Worm (Caenorhabditis elegans) whole organism, young adult: ENCODE measurements around the gene T21B10.4.

ENCODE experiments used
- B0035.1 ChIP-seq: sonication (generic microtip); optimal IDR thresholded peaks from 2 replicates; lab custom pipeline; 2016; ENCODE audit warnings: missing genetic modification characterization, mild to moderate bottlenecking, missing compliant biosample characterization, missing genotype, missing genetic modification reagents
- B0336.3 ChIP-seq: fragments of 200-800 bp; sonication (Bioruptor generic); IDR thresholded peaks from 2 replicates; pipeline ENCODE4 v1.3.6; 2022; ENCODE audit warnings: missing genetic modification characterization, missing compliant biosample characterization
- C17E4.6 ChIP-seq: fragments of 200-800 bp; sonication (Bioruptor generic); IDR thresholded peaks from 2 replicates; pipeline ENCODE4 v1.3.6; 2022; ENCODE audit warnings: missing genetic modification reagents, missing genetic modification characterization, missing compliant biosample characterization
- D2030.7 ChIP-seq: fragments of 200-800 bp; sonication (Bioruptor generic); IDR thresholded peaks from 2 replicates; pipeline ENCODE4 v1.3.6; 2022; ENCODE audit warnings: missing genetic modification reagents, missing genetic modification characterization, missing compliant biosample characterization
- F22D6.2 ChIP-seq: sonication (generic microtip); optimal IDR thresholded peaks from 2 replicates; lab custom pipeline; 2016; ENCODE audit warnings: mild to moderate bottlenecking, missing genetic modification characterization, missing compliant biosample characterization
- F33H1.4 ChIP-seq: fragments of 200-800 bp; sonication (Bioruptor generic); IDR thresholded peaks from 2 replicates; pipeline ENCODE4 v1.3.6; 2022; ENCODE audit warnings: missing genetic modification reagents, missing genetic modification characterization, missing compliant biosample characterization
- T26A5.8 ChIP-seq: sonication (generic microtip); optimal IDR thresholded peaks from 2 replicates; lab custom pipeline; 2016; ENCODE audit warnings: missing genetic modification characterization, missing compliant biosample characterization
- Y67H2A.10 ChIP-seq: fragments of 200-800 bp; sonication (Bioruptor generic); conservative IDR thresholded peaks from 2 replicates; pipeline ENCODE4 v1.3.6; 2022; ENCODE audit warnings: missing genetic modification reagents, missing genetic modification characterization, missing compliant biosample characterization
- akir-1 ChIP-seq: fragments of 200-800 bp; sonication (Bioruptor generic); optimal IDR thresholded peaks from 2 replicates; lab custom pipeline; 2018; ENCODE audit warnings: mild to moderate bottlenecking, missing genetic modification characterization, moderate library complexity, missing compliant biosample characterization
- bed-1 ChIP-seq: fragments of 200-800 bp; sonication (Bioruptor generic); IDR thresholded peaks from 2 replicates; pipeline ENCODE4 v1.3.6; 2022; ENCODE audit warnings: missing genetic modification reagents, missing genetic modification characterization, missing compliant biosample characterization
- bed-2 ChIP-seq: fragments of 200-800 bp; sonication (Bioruptor generic); IDR thresholded peaks from 2 replicates; pipeline ENCODE4 v1.3.6; 2022; ENCODE audit warnings: missing genetic modification reagents, missing genetic modification characterization, missing compliant biosample characterization
- ccch-3 ChIP-seq: fragments of 200-800 bp; sonication (Bioruptor generic); optimal IDR thresholded peaks from 2 replicates; lab custom pipeline; 2018; ENCODE audit warnings: mild to moderate bottlenecking, missing genetic modification characterization, missing compliant biosample characterization
- cebp-1 ChIP-seq, 2 experiments: fragments of 200-800 bp in 1 of 2; sonication (Bioruptor generic) in 1 of 2; sonication (generic microtip) in 1 of 2; IDR thresholded peaks in 1 of 2; optimal IDR thresholded peaks in 1 of 2; 2 replicates each; pipeline versions ENCODE4 v1.3.6 to Lab custom; 2017 to 2022; ENCODE audit warnings: missing compliant biosample characterization in 2 of 2, missing genetic modification characterization in 2 of 2, mild to moderate bottlenecking in 1 of 2, missing genetic modification reagents in 1 of 2, moderate library complexity in 1 of 2
- dpl-1 ChIP-seq: fragments of 150-350 bp; optimal IDR thresholded peaks from 2 replicates; lab custom pipeline; 2014; ENCODE audit warnings: missing biosample characterization, missing genetic modification reagents, missing genetic modification characterization
- efl-1 ChIP-seq: fragments of 150-350 bp; optimal IDR thresholded peaks from 2 replicates; lab custom pipeline; 2014; ENCODE audit warnings: missing biosample characterization, missing genetic modification reagents, missing genetic modification characterization
- ets-4 ChIP-seq: fragments of 200-800 bp; sonication (Bioruptor generic); optimal IDR thresholded peaks from 2 replicates; lab custom pipeline; 2018; ENCODE audit warnings: mild to moderate bottlenecking, missing genetic modification characterization, missing compliant biosample characterization
- hmg-1.2 ChIP-seq: fragments of 200-800 bp; sonication (Bioruptor generic); IDR thresholded peaks from 2 replicates; pipeline ENCODE4 v1.3.6; 2022; ENCODE audit warnings: missing genetic modification reagents, missing genetic modification characterization, missing compliant biosample characterization
- let-607 ChIP-seq, 2 experiments: fragments of 200-800 bp in 1 of 2; sonication (Bioruptor generic) in 1 of 2; sonication (generic microtip) in 1 of 2; optimal IDR thresholded peaks; 2 replicates each; lab custom pipeline; 2016 to 2018; ENCODE audit warnings: mild to moderate bottlenecking in 2 of 2, missing compliant biosample characterization in 2 of 2, missing genetic modification characterization in 2 of 2, moderate library complexity in 2 of 2, missing genotype in 1 of 2
- lin-26 ChIP-seq: fragments of 200-800 bp; sonication (Bioruptor generic); IDR thresholded peaks from 2 replicates; pipeline ENCODE4 v1.3.6; 2022; ENCODE audit warnings: missing genetic modification reagents, missing genetic modification characterization, missing compliant biosample characterization
- lin-54 ChIP-seq: fragments of 200-800 bp; sonication (Bioruptor generic); optimal IDR thresholded peaks from 2 replicates; lab custom pipeline; 2018; ENCODE audit warnings: mild to moderate bottlenecking, missing genetic modification characterization, missing compliant biosample characterization
- lsl-1 ChIP-seq: fragments of 200-800 bp; sonication (Bioruptor generic); optimal IDR thresholded peaks from 2 replicates; lab custom pipeline; 2018; ENCODE audit warnings: mild to moderate bottlenecking, missing genetic modification characterization, moderate library complexity, missing compliant biosample characterization
- madf-8 ChIP-seq: fragments of 200-800 bp; sonication (Bioruptor generic); conservative IDR thresholded peaks from 2 replicates; pipeline ENCODE4 v1.3.6; 2022; ENCODE audit warnings: missing genetic modification reagents, missing genetic modification characterization, missing compliant biosample characterization
- nhr-120 ChIP-seq: fragments of 200-800 bp; sonication (Bioruptor generic); IDR thresholded peaks from 2 replicates; pipeline ENCODE4 v1.3.6; 2022; ENCODE audit warnings: missing genetic modification characterization, missing compliant biosample characterization
- nhr-80 ChIP-seq: sonication (generic microtip); optimal IDR thresholded peaks from 2 replicates; lab custom pipeline; 2016; ENCODE audit warnings: missing genetic modification characterization, missing compliant biosample characterization
- rcor-1 ChIP-seq: fragments of 200-800 bp; sonication (Bioruptor generic); IDR thresholded peaks from 2 replicates; pipeline ENCODE4 v1.3.6; 2022; ENCODE audit warnings: missing genetic modification reagents, missing genetic modification characterization, missing compliant biosample characterization
- rec-8 ChIP-seq, 2 experiments: sonication (generic microtip); optimal IDR thresholded peaks; 2 replicates each; lab custom pipeline; 2016; ENCODE audit warnings: mild to moderate bottlenecking in 2 of 2, missing genetic modification characterization in 2 of 2, missing genetic modification reagents in 2 of 2, missing genotype in 2 of 2, missing biosample characterization in 1 of 2, missing compliant biosample characterization in 1 of 2, moderate library complexity in 1 of 2
- sea-2 ChIP-seq: fragments of 200-800 bp; sonication (Bioruptor generic); IDR thresholded peaks from 2 replicates; pipeline ENCODE4 v1.3.6; 2022; ENCODE audit warnings: missing genetic modification characterization, missing compliant biosample characterization
- xnd-1 ChIP-seq: sonication (generic microtip); optimal IDR thresholded peaks from 2 replicates; lab custom pipeline; 2016; ENCODE audit warnings: missing genotype, missing genetic modification reagents, missing genetic modification characterization, missing compliant biosample characterization
- ztf-18 ChIP-seq: sonication (generic microtip); optimal IDR thresholded peaks from 2 replicates; lab custom pipeline; 2016; ENCODE audit warnings: missing genotype, mild to moderate bottlenecking, missing genetic modification characterization, missing compliant biosample characterization
- ztf-3 ChIP-seq: fragments of 200-800 bp; sonication (Bioruptor generic); optimal IDR thresholded peaks from 2 replicates; lab custom pipeline; 2018; ENCODE audit warnings: mild to moderate bottlenecking, missing genetic modification characterization, missing compliant biosample characterization

Gene T21B10.4

ce11 chrII:8940362-8940940 is at the start of gene T21B10.4, which contains the start of gene set-17 (continued):
- no peak for TF ChIP-seq rcor-1 (GFP tag; lab: Robert Waterston, UW)

DNA sequence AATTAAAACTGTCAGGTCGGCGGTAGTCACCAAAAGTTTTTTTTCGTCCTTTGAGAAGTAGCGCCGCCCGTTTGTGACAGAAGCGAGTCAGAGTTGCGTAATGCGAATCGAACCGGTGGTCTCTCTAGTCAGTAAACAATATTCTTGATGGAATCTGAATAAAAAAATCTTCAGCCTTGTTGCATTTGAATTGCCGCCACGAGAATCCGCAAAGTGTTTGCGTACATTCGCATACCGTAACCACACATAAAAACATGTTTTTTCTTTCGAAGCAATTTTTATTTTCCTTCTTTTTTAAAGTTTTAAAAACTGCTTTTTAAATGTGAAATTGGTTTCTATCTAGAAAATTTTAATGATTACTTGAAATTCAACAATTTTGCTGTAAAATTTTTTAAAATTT is 49.7 kb upstream of the T21B10.4 start:
- TF ChIP-seq ztf-18 (tag; lab: Kevin White, UChicago) (no peak), lin-54 (peak; percentile 77), lsl-1 (GFP tag; lab: Kevin White, UChicago) (peak; percentile 76), lin-26 (GFP tag; lab: Robert Waterston, UW) (no peak), hmg-1.2 (GFP tag; lab: Robert Waterston, UW) (no peak), efl-1 (GFP tag; lab: Kevin White, UChicago) (peak; percentile 67), xnd-1 (tag; lab: Kevin White, UChicago) (peak; percentile 10), ztf-3 (GFP tag; lab: Kevin White, UChicago) (no peak), madf-8 (no peak), dpl-1 (GFP tag; lab: Kevin White, UChicago) (peak; percentile 35), D2030.7 (0 out of 2 replicates have a peak, but pooled peaks have one; percentile 29), akir-1 (GFP tag; lab: Kevin White, UChicago) (no peak), F33H1.4 (GFP tag; lab: Robert Waterston, UW) (peak; percentile 41; the same call in 1 of the 2 replicates)

- TF ChIP-seq F22D6.2 (tag; lab: Kevin White, UChicago): no peak
- TF ChIP-seq ets-4 (GFP tag; lab: Kevin White, UChicago): no peak
- TF ChIP-seq T26A5.8 (tag; lab: Kevin White, UChicago): no peak
- TF ChIP-seq bed-1 (GFP tag; lab: Robert Waterston, UW): no peak
- no peak for TF ChIP-seq cebp-1 (GFP tag; IDR thresholded peaks at IDR 0.05; lab: Robert Waterston, UW)
- no peak for TF ChIP-seq cebp-1 (tag; optimal IDR thresholded peaks at IDR 0.05; lab: Kevin White, UChicago)
- no peak for TF ChIP-seq sea-2 (GFP tag; lab: Robert Waterston, UW)
- no peak for TF ChIP-seq madf-8
- no peak for TF ChIP-seq let-607 (tag; optimal IDR thresholded peaks at IDR 0.05; lab: Kevin White, UChicago)
- TF ChIP-seq bed-2 (GFP tag; lab: Robert Waterston, UW): no peak
- TF ChIP-seq B0035.1 (tag; lab: Kevin White, UChicago): no peak
Measured at ce11 chrII:8891606-8892005, 49.1 kb upstream of the T21B10.4 start.

ce11 chrII:8895398-8895797 is 45.3 kb upstream of the T21B10.4 start:
- TF ChIP-seq hmg-1.2 (GFP tag; lab: Robert Waterston, UW) (no peak), B0336.3 (no peak), ccch-3 (GFP tag; lab: Kevin White, UChicago) (no peak), rec-8 (tag; optimal IDR thresholded peaks at IDR 0.05; lab: Kevin White, UChicago) (no peak), Y67H2A.10 (GFP tag; lab: Robert Waterston, UW) (no peak), nhr-120 (GFP tag; lab: Robert Waterston, UW) (no peak), C17E4.6 (no peak)

DNA sequence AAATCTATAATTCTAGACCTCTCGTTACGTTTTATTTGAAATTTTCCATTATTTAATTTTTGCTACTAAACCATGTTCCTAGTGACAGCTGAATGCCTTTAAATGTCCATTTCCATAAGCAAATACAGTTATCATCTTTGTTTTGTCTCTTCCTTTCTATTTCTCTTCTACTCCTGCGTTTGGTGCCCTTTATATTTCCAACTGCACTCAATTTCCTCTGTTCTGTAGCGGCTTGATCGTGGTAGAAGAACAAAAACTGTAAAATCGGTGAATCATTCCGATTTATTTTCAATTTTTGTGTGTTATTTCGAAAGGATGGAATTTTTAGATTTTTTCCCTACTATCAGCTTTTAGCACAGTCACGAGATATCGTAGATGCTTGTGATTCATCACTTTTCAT is 44.8 kb upstream of the T21B10.4 start:
- no peak for TF ChIP-seq lsl-1 (GFP tag; lab: Kevin White, UChicago)
- TF ChIP-seq ztf-3 (GFP tag; lab: Kevin White, UChicago): no peak
- peak; percentile 55 for TF ChIP-seq nhr-80
